Fruit fly (Drosophila melanogaster) whole organism, embryonic: Measurements from ENCODE around the gene DIP-alpha.

Experiments used
- Atf-2 ChIP-seq: fragments of 200-800 bp; sonication (Bioruptor generic); optimal IDR thresholded peaks from 2 replicates; lab custom pipeline; 2016; ENCODE audit warnings: missing biosample characterization, missing genetic modification characterization
- CG10147 ChIP-seq: fragments of 200-800 bp; sonication (Bioruptor generic); optimal IDR thresholded peaks from 2 replicates; lab custom pipeline; 2019; ENCODE audit warnings: missing biosample characterization, mild to moderate bottlenecking, missing genetic modification characterization, moderate library complexity
- CG12219 ChIP-seq: fragments of 200-800 bp; sonication (Bioruptor generic); optimal IDR thresholded peaks from 3 replicates; lab custom pipeline; 2018; ENCODE audit warnings: missing biosample characterization, mild to moderate bottlenecking, missing genetic modification characterization
- CG12299 ChIP-seq: fragments of 200-800 bp; sonication (Bioruptor generic); optimal IDR thresholded peaks from 2 replicates; lab custom pipeline; 2018; ENCODE audit warnings: missing biosample characterization, mild to moderate bottlenecking, missing genetic modification characterization
- CG1233 ChIP-seq: fragments of 200-800 bp; sonication (Bioruptor generic); optimal IDR thresholded peaks from 4 replicates; lab custom pipeline; 2018; ENCODE audit warnings: missing biosample characterization, mild to moderate bottlenecking, missing genetic modification characterization
- CG12391 ChIP-seq: fragments of 200-800 bp; sonication (Bioruptor generic); optimal IDR thresholded peaks from 3 replicates; lab custom pipeline; 2018; ENCODE audit warnings: missing biosample characterization, mild to moderate bottlenecking, missing genetic modification characterization, moderate library complexity
- CG13296 ChIP-seq: fragments of 200-800 bp; sonication (Bioruptor generic); optimal IDR thresholded peaks from 3 replicates; lab custom pipeline; 2018; ENCODE audit warnings: missing biosample characterization, mild to moderate bottlenecking, missing genetic modification characterization
- CG13424 ChIP-seq: fragments of 200-800 bp; sonication (Bioruptor generic); optimal IDR thresholded peaks from 2 replicates; lab custom pipeline; 2019; ENCODE audit warnings: missing biosample characterization, mild to moderate bottlenecking, missing genetic modification characterization, moderate library complexity
- CG14441 ChIP-seq: fragments of 200-800 bp; sonication (Bioruptor generic); IDR thresholded peaks from 2 replicates; pipeline ENCODE4 v1.3.6; 2022; ENCODE audit warnings: missing biosample characterization, missing genetic modification characterization
- CG14667 ChIP-seq: fragments of 200-800 bp; sonication (Bioruptor generic); IDR thresholded peaks from 2 replicates; pipeline ENCODE4 v1.3.6; 2022; ENCODE audit warnings: missing biosample characterization, missing genetic modification characterization
- CG15011 ChIP-seq: fragments of 200-800 bp; sonication (Bioruptor generic); optimal IDR thresholded peaks from 3 replicates; lab custom pipeline; 2018; ENCODE audit warnings: missing biosample characterization, mild to moderate bottlenecking, missing genetic modification characterization
- CG15514 ChIP-seq: fragments of 200-800 bp; sonication (Bioruptor generic); optimal IDR thresholded peaks from 3 replicates; lab custom pipeline; 2017; ENCODE audit warnings: missing biosample characterization, missing genetic modification characterization, mild to moderate bottlenecking, moderate library complexity, missing genetic modification reagents
- CG17359 ChIP-seq: fragments of 200-800 bp; sonication (Bioruptor generic); optimal IDR thresholded peaks from 3 replicates; lab custom pipeline; 2018; ENCODE audit warnings: missing biosample characterization, mild to moderate bottlenecking, missing genetic modification characterization, moderate library complexity
- CG17802 ChIP-seq: fragments of 200-800 bp; sonication (Bioruptor generic); optimal IDR thresholded peaks from 2 replicates; lab custom pipeline; 2018; ENCODE audit warnings: missing biosample characterization, mild to moderate bottlenecking, missing genetic modification characterization, moderate library complexity
- CG18764 ChIP-seq: fragments of 200-800 bp; sonication (Bioruptor generic); optimal IDR thresholded peaks from 3 replicates; lab custom pipeline; 2016; ENCODE audit warnings: missing biosample characterization, missing genetic modification characterization
- CG2889 ChIP-seq: fragments of 200-800 bp; sonication (Bioruptor generic); IDR thresholded peaks from 3 replicates; pipeline ENCODE4 v1.3.6; 2022; ENCODE audit warnings: missing biosample characterization, missing genetic modification characterization
- CG7786 ChIP-seq: fragments of 200-800 bp; sonication (Bioruptor generic); optimal IDR thresholded peaks from 2 replicates; lab custom pipeline; 2016; ENCODE audit warnings: missing biosample characterization, missing genetic modification characterization
- CG7963 ChIP-seq: fragments of 200-800 bp; sonication (Bioruptor generic); IDR thresholded peaks from 3 replicates; pipeline ENCODE4 v1.3.6; 2022; ENCODE audit warnings: missing biosample characterization, missing genetic modification characterization; ENCODE audit not compliant: partially characterized antibody
- CG9437 ChIP-seq: fragments of 200-800 bp; sonication (Bioruptor generic); optimal IDR thresholded peaks from 2 replicates; lab custom pipeline; 2018; ENCODE audit warnings: missing biosample characterization, mild to moderate bottlenecking, missing genetic modification characterization
- CG9817 ChIP-seq: fragments of 200-800 bp; sonication (Bioruptor generic); optimal IDR thresholded peaks from 2 replicates; lab custom pipeline; 2018; ENCODE audit warnings: missing biosample characterization, mild to moderate bottlenecking, missing genetic modification characterization, moderate library complexity
- Ets65A ChIP-seq: fragments of 200-800 bp; sonication (Bioruptor generic); peaks from one replicate; lab custom pipeline; 2016; ENCODE audit warnings: missing biosample characterization, missing genetic modification characterization
- Fer1 ChIP-seq: fragments of 200-800 bp; sonication (Bioruptor generic); optimal IDR thresholded peaks from 2 replicates; lab custom pipeline; 2017; ENCODE audit warnings: missing biosample characterization, mild to moderate bottlenecking, missing genetic modification characterization
- Fer3 ChIP-seq: fragments of 200-800 bp; sonication (Bioruptor generic); optimal IDR thresholded peaks from 2 replicates; lab custom pipeline; 2018; ENCODE audit warnings: missing biosample characterization, mild to moderate bottlenecking, missing genetic modification characterization, moderate library complexity
- GATAe ChIP-seq: fragments of 200-800 bp; sonication (Bioruptor generic); conservative IDR thresholded peaks from 2 replicates; pipeline ENCODE4 v1.3.6; 2022; ENCODE audit warnings: missing biosample characterization, missing genetic modification characterization
- HHEX ChIP-seq: fragments of 200-800 bp; sonication (Bioruptor generic); optimal IDR thresholded peaks from 3 replicates; lab custom pipeline; 2017; ENCODE audit warnings: missing biosample characterization, mild to moderate bottlenecking, missing genetic modification characterization, missing genetic modification reagents
- Hey ChIP-seq: fragments of 200-800 bp; sonication (Bioruptor generic); optimal IDR thresholded peaks from 3 replicates; lab custom pipeline; 2018; ENCODE audit warnings: missing biosample characterization, mild to moderate bottlenecking, missing genetic modification characterization
- Hr3 ChIP-seq: fragments of 200-800 bp; sonication (Bioruptor generic); optimal IDR thresholded peaks from 3 replicates; lab custom pipeline; 2016; ENCODE audit warnings: missing biosample characterization, missing genetic modification characterization
- Lhr ChIP-seq: fragments of 200-800 bp; sonication (Bioruptor generic); optimal IDR thresholded peaks from 3 replicates; lab custom pipeline; 2017; ENCODE audit warnings: mild to moderate bottlenecking, missing biosample characterization, missing genetic modification reagents, missing genetic modification characterization
- MESR4 ChIP-seq: fragments of 200-800 bp; sonication (Bioruptor generic); optimal IDR thresholded peaks from 2 replicates; lab custom pipeline; 2018; ENCODE audit warnings: missing biosample characterization, mild to moderate bottlenecking, missing genetic modification characterization, moderate library complexity
- Med ChIP-seq: fragments of 200-800 bp; sonication (Bioruptor generic); peaks from one replicate; lab custom pipeline; 2016; ENCODE audit warnings: missing biosample characterization, missing genetic modification characterization, mild to moderate bottlenecking, inconsistent platforms, moderate library complexity
- NC2α ChIP-seq: fragments of 200-800 bp; sonication (Bioruptor generic); optimal IDR thresholded peaks from 2 replicates; lab custom pipeline; 2016; ENCODE audit warnings: missing biosample characterization, missing genetic modification characterization
- Nf-YA ChIP-seq: fragments of 200-800 bp; sonication (Bioruptor generic); IDR thresholded peaks from 2 replicates; pipeline ENCODE4 v1.3.6; 2022; ENCODE audit warnings: missing biosample characterization, missing genetic modification characterization
- Side ChIP-seq: fragments of 200-800 bp; sonication (Bioruptor generic); optimal IDR thresholded peaks from 2 replicates; lab custom pipeline; 2016; ENCODE audit warnings: missing biosample characterization, missing genetic modification characterization
- Tbp ChIP-seq: fragments of >200 bp; optimal IDR thresholded peaks from 2 replicates; lab custom pipeline; 2018; ENCODE audit warnings: missing biosample characterization, missing genetic modification characterization
- Xrp1 ChIP-seq: fragments of 200-800 bp; sonication (Bioruptor generic); IDR thresholded peaks from 2 replicates; pipeline ENCODE4 v1.3.6; 2022; ENCODE audit warnings: missing biosample characterization, missing genetic modification characterization
- ash1 ChIP-seq: fragments of 200-800 bp; sonication (Bioruptor generic); optimal IDR thresholded peaks from 2 replicates; lab custom pipeline; 2018; ENCODE audit warnings: missing biosample characterization, mild to moderate bottlenecking, missing genetic modification characterization
- bsh ChIP-seq, 2 experiments: fragments of 200-800 bp; sonication (Bioruptor generic); optimal IDR thresholded peaks; 2 replicates each; lab custom pipeline; 2017 to 2018; ENCODE audit warnings: mild to moderate bottlenecking in 2 of 2, missing biosample characterization in 2 of 2, missing genetic modification characterization in 2 of 2, moderate library complexity in 1 of 2
- cad ChIP-seq: fragments of >200 bp; optimal IDR thresholded peaks from 2 replicates; lab custom pipeline; 2017; ENCODE audit warnings: missing biosample characterization, missing genetic modification characterization
- cato ChIP-seq: fragments of 200-800 bp; sonication (Bioruptor generic); optimal IDR thresholded peaks from 2 replicates; lab custom pipeline; 2016; ENCODE audit warnings: missing biosample characterization, missing genetic modification characterization, borderline replicate concordance
- crc ChIP-seq: fragments of 200-800 bp; sonication (Bioruptor generic); optimal IDR thresholded peaks from 2 replicates; lab custom pipeline; 2016; ENCODE audit warnings: missing biosample characterization, missing genetic modification characterization
- fd102C ChIP-seq: fragments of 200-800 bp; sonication (Bioruptor generic); optimal IDR thresholded peaks from 2 replicates; lab custom pipeline; 2018; ENCODE audit warnings: missing biosample characterization, mild to moderate bottlenecking, missing genetic modification characterization, moderate library complexity
- gce ChIP-seq: fragments of 200-800 bp; sonication (Bioruptor generic); IDR thresholded peaks from 3 replicates; pipeline ENCODE4 v1.3.6; 2022; ENCODE audit warnings: missing biosample characterization, missing genetic modification characterization
- gro ChIP-seq: fragments of 200-800 bp; sonication (Bioruptor generic); optimal IDR thresholded peaks from 2 replicates; lab custom pipeline; 2016; ENCODE audit warnings: missing biosample characterization, missing genetic modification characterization
- shn ChIP-seq: fragments of 200-800 bp; sonication (Bioruptor generic); optimal IDR thresholded peaks from 3 replicates; lab custom pipeline; 2016; ENCODE audit warnings: missing biosample characterization, missing genetic modification characterization
- sr ChIP-seq: fragments of 200-800 bp; sonication (Bioruptor generic); IDR thresholded peaks from 3 replicates; pipeline ENCODE4 v1.3.6; 2022; ENCODE audit warnings: missing biosample characterization, missing genetic modification characterization
- tx ChIP-seq: fragments of 200-800 bp; sonication (Bioruptor generic); optimal IDR thresholded peaks from 2 replicates; lab custom pipeline; 2016; ENCODE audit warnings: missing biosample characterization, missing genetic modification characterization
- z ChIP-seq: fragments of 200-800 bp; sonication (Bioruptor generic); IDR thresholded peaks from 3 replicates; pipeline ENCODE4 v1.3.6; 2022; ENCODE audit warnings: missing biosample characterization, missing genetic modification characterization
- zen2 ChIP-seq: fragments of 200-800 bp; sonication (Bioruptor generic); IDR thresholded peaks from 3 replicates; pipeline ENCODE4 v1.3.6; 2022; ENCODE audit warnings: missing biosample characterization, missing genetic modification characterization; ENCODE audit not compliant: partially characterized antibody
- zf30C ChIP-seq: fragments of 200-800 bp; sonication (Bioruptor generic); optimal IDR thresholded peaks from 3 replicates; lab custom pipeline; 2018; ENCODE audit warnings: missing biosample characterization, mild to moderate bottlenecking, missing genetic modification characterization
- zfh1 ChIP-seq: fragments of 200-800 bp; sonication (Bioruptor generic); IDR thresholded peaks from 3 replicates; pipeline ENCODE4 v1.3.6; 2022; ENCODE audit warnings: missing biosample characterization, missing genetic modification characterization

The DIP-alpha gene

dm6 chrX:3573438-3574250 lies 2.2 kb upstream of the DIP-alpha start, which contains the start of gene CG2875 (continued):
- TF ChIP-seq Fer3: no peak
- TF ChIP-seq CG18764 (GFP tag; lab: Kevin White, UChicago): no peak
- no peak for TF ChIP-seq zfh1 (GFP tag; lab: Robert Waterston, UW)
- no peak for TF ChIP-seq CG12391
- TF ChIP-seq Med (GFP tag; lab: Kevin White, UChicago): peak; percentile 77
- TF ChIP-seq Hey (tag; lab: Kevin White, UChicago): no peak
- no peak for TF ChIP-seq GATAe (GFP tag; lab: Robert Waterston, UW)
- no peak for TF ChIP-seq ash1 (GFP tag; lab: Kevin White, UChicago)
- TF ChIP-seq Fer1 (GFP tag; lab: Kevin White, UChicago): no peak
- no peak for TF ChIP-seq shn (GFP tag; lab: Kevin White, UChicago)
- no peak for TF ChIP-seq CG12219 (GFP tag; lab: Kevin White, UChicago)
- no peak for TF ChIP-seq CG14667 (GFP tag; lab: Robert Waterston, UW)
- no peak; the same call in 2 of the 3 replicates for TF ChIP-seq zen2 (GFP tag; lab: Robert Waterston, UW)
- no peak for TF ChIP-seq CG2889 (GFP tag; lab: Robert Waterston, UW)
- TF ChIP-seq MESR4: peak; percentile 45
- TF ChIP-seq cato (GFP tag; lab: Kevin White, UChicago): no peak
- TF ChIP-seq bsh (GFP tag; optimal IDR thresholded peaks at IDR 0.05; lab: Kevin White, UChicago): no peak
- no peak for TF ChIP-seq gro (GFP tag; lab: Kevin White, UChicago)
- TF ChIP-seq CG17802 (tag; lab: Kevin White, UChicago): no peak
- TF ChIP-seq sr (GFP tag; lab: Robert Waterston, UW): no peak
- TF ChIP-seq z (GFP tag; lab: Robert Waterston, UW): peak; percentile 95
- TF ChIP-seq zf30C (GFP tag; lab: Kevin White, UChicago): no peak
- peak; percentile 53 for TF ChIP-seq CG17359 (tag; lab: Kevin White, UChicago)
- TF ChIP-seq CG1233 (GFP tag; lab: Kevin White, UChicago): no peak
- no peak for TF ChIP-seq tx
- no peak for TF ChIP-seq cad
- no peak for TF ChIP-seq CG15011
- no peak for TF ChIP-seq CG10147 (GFP tag; lab: Kevin White, UChicago)
- TF ChIP-seq gce: no peak
- no peak for TF ChIP-seq CG7786 (GFP tag; lab: Kevin White, UChicago)
- no peak for TF ChIP-seq CG9817 (tag; lab: Kevin White, UChicago)
- no peak for TF ChIP-seq CG7963 (GFP tag; lab: Robert Waterston, UW)
- TF ChIP-seq Hr3: no peak
- no peak for TF ChIP-seq crc
- TF ChIP-seq CG9437 (GFP tag; lab: Kevin White, UChicago): no peak
- no peak for TF ChIP-seq HHEX (GFP tag; lab: Kevin White, UChicago)
- TF ChIP-seq Lhr (GFP tag; lab: Kevin White, UChicago): peak; percentile 66
- no peak for TF ChIP-seq Nf-YA
- TF ChIP-seq NC2α: no peak
- TF ChIP-seq Tbp (GFP tag; lab: Kevin White, UChicago): no peak
- no peak for TF ChIP-seq CG13424 (tag; lab: Kevin White, UChicago)
- no peak for TF ChIP-seq Side
- peak; percentile 5 for TF ChIP-seq CG12299 (tag; lab: Kevin White, UChicago)
- no peak for TF ChIP-seq Atf-2 (GFP tag; lab: Kevin White, UChicago)
- TF ChIP-seq CG15514: peak; percentile 67
- no peak for TF ChIP-seq fd102C (GFP tag; lab: Kevin White, UChicago)
- no peak for TF ChIP-seq CG14441 (GFP tag; lab: Robert Waterston, UW)
- no peak for TF ChIP-seq Ets65A (GFP tag; lab: Kevin White, UChicago)
- TF ChIP-seq Xrp1 (GFP tag; lab: Robert Waterston, UW): no peak
- TF ChIP-seq CG13296 (GFP tag; lab: Kevin White, UChicago): no peak
